Worm (Caenorhabditis elegans) whole organism, L3 larva: Measurements from ENCODE around the gene sru-27.

Experiments used
- ZK546.5 ChIP-seq: sonication (generic microtip); optimal IDR thresholded peaks from 2 replicates; lab custom pipeline; 2017; ENCODE audit warnings: missing biosample characterization, missing genetic modification characterization
- elt-1 ChIP-seq: fragments of 150-350 bp; optimal IDR thresholded peaks from 2 replicates; lab custom pipeline; 2014; ENCODE audit warnings: missing biosample characterization, missing genetic modification characterization
- fos-1 ChIP-seq: fragments of 150-350 bp; optimal IDR thresholded peaks from 2 replicates; lab custom pipeline; 2014; ENCODE audit warnings: missing biosample characterization, missing genetic modification characterization
- nhr-12 ChIP-seq: fragments of 150-350 bp; optimal IDR thresholded peaks from 2 replicates; lab custom pipeline; 2014; ENCODE audit warnings: missing biosample characterization, missing genetic modification characterization
- nhr-23 ChIP-seq: fragments of 150-350 bp; optimal IDR thresholded peaks from 2 replicates; lab custom pipeline; 2014; ENCODE audit warnings: missing biosample characterization, missing genetic modification reagents, missing genetic modification characterization
- nhr-237 ChIP-seq: fragments of 150-350 bp; optimal IDR thresholded peaks from 2 replicates; lab custom pipeline; 2014; ENCODE audit warnings: missing biosample characterization, missing genetic modification characterization
- snpc-4 ChIP-seq: fragments of 150-350 bp; optimal IDR thresholded peaks from 2 replicates; lab custom pipeline; 2014; ENCODE audit warnings: missing biosample characterization, missing genetic modification characterization

- TF ChIP-seq elt-1 (tag; lab: Kevin White, UChicago) (no peak), nhr-12 (tag; lab: Kevin White, UChicago) (no peak), snpc-4 (tag; lab: Kevin White, UChicago) (no peak), nhr-237 (no peak), nhr-23 (tag; lab: Kevin White, UChicago) (no peak), ZK546.5 (no peak), fos-1 (no peak)
Measured at ce11 chrV:1487262-1487661, 12.0 kb upstream of the sru-27 start.
